3 fruit fly cellular contexts compared by ENCODE assay signal in genomic region chr3L:17991014-17991413, dm6.
TF ChIP-seq lines count a peak whose summit lies in the region.

No protein-coding gene starts in this region.

- no peak for TF ChIP-seq CTCF in whole organism, embryonic (GFP tag; optimal IDR thresholded peaks at IDR 0.05; lab: Kevin White, UChicago)

TF ChIP-seq in whole organism, embryonic, 481 proteins besides CTCF, POLR2A, EP300 and RAD21 (continues in another document):
- no peak for TF ChIP-seq pzg (GFP tag; optimal IDR thresholded peaks at IDR 0.05; lab: Kevin White, UChicago)
- TF ChIP-seq CG17186 (GFP tag; optimal IDR thresholded peaks at IDR 0.05; lab: Kevin White, UChicago), result no peak
- TF ChIP-seq CoRest (tag; optimal IDR thresholded peaks at IDR 0.05; lab: Kevin White, UChicago), result no peak
- no peak for TF ChIP-seq lmd (GFP tag; IDR thresholded peaks at IDR 0.05; lab: Robert Waterston, UW)
- TF ChIP-seq gem (tag; optimal IDR thresholded peaks at IDR 0.05; lab: Kevin White, UChicago), result no peak
- peak; percentile 77 for TF ChIP-seq rib (GFP tag; IDR thresholded peaks at IDR 0.05; lab: Robert Waterston, UW)
- TF ChIP-seq toy (GFP tag; IDR thresholded peaks at IDR 0.05; lab: Robert Waterston, UW), result peak; percentile 26; the same call in 1 of the 2 replicates
- TF ChIP-seq CG13894 (tag; optimal IDR thresholded peaks at IDR 0.05; lab: Kevin White, UChicago), result peak; percentile 64
- no peak for TF ChIP-seq Chrac-16 (GFP tag; optimal IDR thresholded peaks at IDR 0.05; lab: Kevin White, UChicago)
- peak; percentile 64 for TF ChIP-seq CG10543 (GFP tag; optimal IDR thresholded peaks at IDR 0.05; lab: Kevin White, UChicago)
- no peak for TF ChIP-seq nau (GFP tag; optimal IDR thresholded peaks at IDR 0.05; lab: Kevin White, UChicago)
- no peak for TF ChIP-seq knrl (GFP tag; IDR thresholded peaks at IDR 0.05; lab: Robert Waterston, UW; ENCODE audit: partially characterized antibody)
- TF ChIP-seq sug (tag; optimal IDR thresholded peaks at IDR 0.05; lab: Kevin White, UChicago), result peak; percentile 2
- no peak for TF ChIP-seq CG5245 (GFP tag; optimal IDR thresholded peaks at IDR 0.05; lab: Kevin White, UChicago)
- no peak for TF ChIP-seq trem (tag; optimal IDR thresholded peaks at IDR 0.05; lab: Kevin White, UChicago)
- TF ChIP-seq slou (GFP tag; optimal IDR thresholded peaks at IDR 0.05; lab: Kevin White, UChicago), result no peak
- no peak for TF ChIP-seq vnd (GFP tag; IDR thresholded peaks at IDR 0.05; lab: Robert Waterston, UW; ENCODE audit: partially characterized antibody)
- no peak for TF ChIP-seq Ravus (GFP tag; IDR thresholded peaks at IDR 0.05; lab: Robert Waterston, UW)
- no peak for TF ChIP-seq ara (GFP tag; IDR thresholded peaks at IDR 0.05; lab: Robert Waterston, UW)
- no peak for TF ChIP-seq HLH4C (GFP tag; IDR thresholded peaks at IDR 0.05; lab: Robert Waterston, UW; ENCODE audit: partially characterized antibody)
- TF ChIP-seq CG12659 (GFP tag; optimal IDR thresholded peaks at IDR 0.05; lab: Kevin White, UChicago), result no peak
- peak; percentile 96 for TF ChIP-seq ftz-f1 (GFP tag; optimal IDR thresholded peaks at IDR 0.05; lab: Kevin White, UChicago)
- TF ChIP-seq CG7987 (GFP tag; optimal IDR thresholded peaks at IDR 0.05; lab: Kevin White, UChicago), result peak; percentile 11
- TF ChIP-seq Bdp1 (GFP tag; optimal IDR thresholded peaks at IDR 0.05; lab: Kevin White, UChicago), result no peak
- no peak for TF ChIP-seq Hr39 (optimal IDR thresholded peaks at IDR 0.05; lab: Kevin White, UChicago)
- peak; percentile 69 for TF ChIP-seq abd-A (tag; optimal IDR thresholded peaks at IDR 0.05; lab: Kevin White, UChicago)
- peak; percentile 84 for TF ChIP-seq sd (tag; optimal IDR thresholded peaks at IDR 0.05; lab: Kevin White, UChicago)
- no peak for TF ChIP-seq CG16779 (GFP tag; IDR thresholded peaks at IDR 0.05; lab: Robert Waterston, UW)
- TF ChIP-seq Med (GFP tag; lab: Kevin White, UChicago), result peak; percentile 68
- no peak for TF ChIP-seq CG9727 (GFP tag; optimal IDR thresholded peaks at IDR 0.05; lab: Kevin White, UChicago)
- 0 out of 2 replicates have a peak, but pooled peaks have one; percentile 27 for TF ChIP-seq CG10321 (GFP tag; IDR thresholded peaks at IDR 0.05; lab: Robert Waterston, UW)

TF ChIP-seq in whole organism, prepupa, 60 proteins besides CTCF, POLR2A, EP300 and RAD21:
- 0 out of 3 replicates have a peak, but pooled peaks have one; percentile 11 for TF ChIP-seq CG6163 (GFP tag; IDR thresholded peaks at IDR 0.05; lab: Robert Waterston, UW)
- no peak for TF ChIP-seq CG6276 (GFP tag; optimal IDR thresholded peaks at IDR 0.05; lab: Kevin White, UChicago)

TF ChIP-seq in whole organism, pupa, 21 proteins besides CTCF, POLR2A, EP300 and RAD21:
- no peak for TF ChIP-seq CG4496 (GFP tag; IDR thresholded peaks at IDR 0.05; lab: Robert Waterston, UW)
- no peak for TF ChIP-seq CG9948 (tag; optimal IDR thresholded peaks at IDR 0.05; lab: Kevin White, UChicago)
- peak; percentile 70 for TF ChIP-seq EcR (GFP tag; optimal IDR thresholded peaks at IDR 0.05; lab: Kevin White, UChicago)
